Worm (Caenorhabditis elegans): ENCODE data around the gene Y37E11AL.9.

Y37E11AL.9 gene

DNA sequence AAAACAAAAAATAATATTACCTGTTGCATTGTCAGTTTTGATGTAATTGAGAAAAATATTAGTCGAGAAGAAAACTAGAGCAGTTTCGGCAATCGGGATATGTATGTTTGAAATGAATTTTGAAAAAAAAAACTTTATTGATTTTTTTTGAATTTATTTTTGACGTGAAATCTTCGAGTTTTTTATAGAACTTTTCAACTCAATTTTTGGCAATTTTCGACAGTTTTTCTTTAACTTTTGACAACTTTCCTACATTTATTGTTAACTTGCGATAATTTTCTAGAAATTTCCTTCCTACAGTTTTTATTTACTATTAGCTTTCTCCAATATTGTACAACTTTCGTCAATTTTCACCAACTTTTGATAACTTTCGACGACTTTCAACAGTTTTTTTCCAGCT lies 1.4 kb upstream of the Y37E11AL.9 start, which contains the start of gene Y37E11AL.12:
Y37E11AL.12 (minus strand) TSS at position 101 of the 400 bp plus-strand sequence.
- TF ChIP-seq zip-4 (GFP tag; optimal IDR thresholded peaks at IDR 0.05) (no peak), unc-30 (tag; optimal IDR thresholded peaks at IDR 0.05) (no peak), jun-1 (tag; optimal IDR thresholded peaks at IDR 0.05) (no peak), aly-2 (tag; optimal IDR thresholded peaks at IDR 0.05) (no peak), nhr-77 (tag; optimal IDR thresholded peaks at IDR 0.05) (no peak), ceh-63 (GFP tag; optimal IDR thresholded peaks at IDR 0.05) (no peak), mef-2 (tag; optimal IDR thresholded peaks at IDR 0.05) (no peak), nhr-85 (tag) (peak; percentile 52), efl-1 (optimal IDR thresholded peaks at IDR 0.05) (no peak), efl-1 (GFP tag; optimal IDR thresholded peaks at IDR 0.05 in 1 of 2) (peak in 1 of 2 experiments; percentile 6), alr-1 (tag; optimal IDR thresholded peaks at IDR 0.05; ENCODE audit: borderline replicate concordance) (no peak)

DNA sequence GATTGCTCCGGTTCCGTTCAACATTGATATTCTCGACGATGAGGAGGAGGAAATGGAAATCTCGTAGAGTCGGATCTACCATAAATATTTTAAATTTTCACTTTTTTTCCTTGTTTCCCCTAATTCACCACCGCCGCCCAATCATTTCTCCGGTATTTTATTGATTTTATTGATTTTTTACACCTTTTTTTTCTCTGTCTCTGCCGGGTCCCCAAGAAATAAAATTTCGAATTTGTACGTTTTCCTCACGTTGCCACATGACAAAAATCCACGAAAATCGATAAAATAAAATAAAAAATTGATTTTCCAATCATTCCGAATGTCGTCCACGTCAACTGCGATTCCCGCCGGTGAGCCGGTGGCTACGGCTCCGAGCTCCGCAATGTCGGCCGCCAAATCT lies 2.3 kb downstream of the Y37E11AL.9 start, which contains the start of gene Y37E11AL.2:
Y37E11AL.2 (plus strand) TSS at position 301 of the 400 bp plus-strand sequence.
- TF ChIP-seq hlh-4 (tag; optimal IDR thresholded peaks at IDR 0.05) (no peak), ceh-88 (GFP tag; IDR thresholded peaks at IDR 0.05) (no peak), lin-13 (GFP tag; optimal IDR thresholded peaks at IDR 0.05) (no peak), pax-3 (tag; optimal IDR thresholded peaks at IDR 0.05) (no peak), nhr-47 (tag; optimal IDR thresholded peaks at IDR 0.05) (no peak), zip-4 (GFP tag; optimal IDR thresholded peaks at IDR 0.05) (no peak), fkh-4 (tag; optimal IDR thresholded peaks at IDR 0.05; ENCODE audit: borderline replicate concordance) (no peak), xbp-1 (tag; optimal IDR thresholded peaks at IDR 0.05) (no peak), isw-1 (GFP tag; IDR thresholded peaks at IDR 0.05) (no peak), unc-30 (tag; optimal IDR thresholded peaks at IDR 0.05) (no peak), zag-1 (tag; optimal IDR thresholded peaks at IDR 0.05) (no peak)

DNA sequence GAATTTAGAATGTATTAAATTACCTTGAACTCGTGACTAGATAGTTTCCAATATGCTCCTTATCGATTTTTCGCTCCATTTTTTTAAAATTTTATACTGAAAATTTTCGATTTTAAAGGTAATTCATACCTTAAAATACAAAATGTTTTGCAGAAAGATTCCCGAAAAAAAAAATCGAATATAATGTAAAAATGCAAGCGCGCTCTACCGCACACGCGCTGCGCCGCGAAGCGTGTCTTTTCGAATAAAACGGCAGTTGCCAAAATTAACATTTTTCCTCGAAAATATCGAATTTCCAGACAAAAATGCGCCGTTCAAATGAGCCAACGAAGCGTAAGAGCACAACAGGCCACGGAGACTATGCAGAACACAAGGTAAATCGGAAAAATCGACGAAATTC lies 5.8 kb downstream of the Y37E11AL.9 start, which contains the start of the genes taf-6.2 and Y37E11AL.3:
taf-6.2 (minus strand) TSS at position 96 of the 400 bp plus-strand sequence.
Y37E11AL.3 (plus strand) TSS at position 298 of the 400 bp plus-strand sequence.
- TF ChIP-seq nhr-71 (tag; optimal IDR thresholded peaks at IDR 0.05) (no peak), xbp-1 (tag; optimal IDR thresholded peaks at IDR 0.05) (peak; percentile 67), lir-3 (tag; optimal IDR thresholded peaks at IDR 0.05; ENCODE audit: poor library complexity) (no peak), mef-2 (tag; optimal IDR thresholded peaks at IDR 0.05) (no peak), irx-1 (tag; optimal IDR thresholded peaks at IDR 0.05) (peak; percentile 41), efl-1 (optimal IDR thresholded peaks at IDR 0.05) (peak; percentile 88 to 93), efl-1 (GFP tag; optimal IDR thresholded peaks at IDR 0.05 in 1 of 2) (peak; percentile 93 to 99), unc-130 (tag; optimal IDR thresholded peaks at IDR 0.05) (peak; percentile 61), ces-1 (GFP tag; optimal IDR thresholded peaks at IDR 0.05) (no peak), unc-98 (GFP tag; IDR thresholded peaks at IDR 0.05) (no peak), mdl-1 (tag; optimal IDR thresholded peaks at IDR 0.05) (peak in 1 of 2 experiments; percentile 28), nhr-47 (tag; optimal IDR thresholded peaks at IDR 0.05) (peak; percentile 75), vab-15 (tag; optimal IDR thresholded peaks at IDR 0.05) (no peak), lsy-2 (tag; optimal IDR thresholded peaks at IDR 0.05) (peak; percentile 68 to 83), nhr-85 (tag) (peak; percentile 43), jun-1 (tag; optimal IDR thresholded peaks at IDR 0.05) (no peak), ets-5 (GFP tag; IDR thresholded peaks at IDR 0.05) (no peak), hlh-17 (GFP tag; optimal IDR thresholded peaks at IDR 0.05; ENCODE audit: borderline replicate concordance) (no peak), efl-3 (GFP tag; optimal IDR thresholded peaks at IDR 0.05) (no peak), mab-9 (GFP tag; IDR thresholded peaks at IDR 0.05) (no peak), nhr-28 (tag; optimal IDR thresholded peaks at IDR 0.05) (no peak), lin-35 (GFP tag; optimal IDR thresholded peaks at IDR 0.05) (peak; percentile 90 to 96), nhr-90 (tag; optimal IDR thresholded peaks at IDR 0.05; ENCODE audit: poor library complexity) (peak; percentile 41), elt-3 (tag; optimal IDR thresholded peaks at IDR 0.05) (peak in 1 of 6 experiments; percentile 22), nhr-76 (tag; optimal IDR thresholded peaks at IDR 0.05) (no peak), F16B12.6 (tag; optimal IDR thresholded peaks at IDR 0.05) (peak; percentile 52), fkh-10 (GFP tag; optimal IDR thresholded peaks at IDR 0.05) (no peak), lin-14 (GFP tag; optimal IDR thresholded peaks at IDR 0.05) (no peak), aly-2 (tag; optimal IDR thresholded peaks at IDR 0.05) (no peak), ceh-82 (tag; optimal IDR thresholded peaks at IDR 0.05) (peak; percentile 0 to 69 (median 60)), hlh-4 (tag; optimal IDR thresholded peaks at IDR 0.05) (no peak), nhr-20 (tag; optimal IDR thresholded peaks at IDR 0.05) (no peak), fos-1 (tag; optimal IDR thresholded peaks at IDR 0.05) (no peak), ceh-90 (tag; optimal IDR thresholded peaks at IDR 0.05) (no peak), snu-23 (GFP tag; optimal IDR thresholded peaks at IDR 0.05) (peak; percentile 77), tbx-2 (tag; optimal IDR thresholded peaks at IDR 0.05) (peak; percentile 58), unc-62 (GFP tag; optimal IDR thresholded peaks at IDR 0.05) (no peak)
